Fruit fly (Drosophila melanogaster) whole organism, pupa: ENCODE results near the gene CG5697.

Experiments
- CG10348 ChIP-seq: fragments of 200-800 bp; sonication (Bioruptor generic); IDR thresholded peaks from 2 replicates; pipeline ENCODE4 v1.3.6; 2022; ENCODE audit warnings: missing biosample characterization, missing genetic modification characterization
- CG12605 ChIP-seq: fragments of 200-800 bp; sonication (Bioruptor generic); IDR thresholded peaks from 2 replicates; pipeline ENCODE4 v1.3.6; 2022; ENCODE audit warnings: missing biosample characterization, missing genetic modification characterization
- CG13204 ChIP-seq: fragments of 200-800 bp; sonication (Bioruptor generic); optimal IDR thresholded peaks from 2 replicates; lab custom pipeline; 2018; ENCODE audit warnings: missing biosample characterization, mild to moderate bottlenecking, missing genetic modification characterization, moderate library complexity
- CG14655 ChIP-seq: fragments of 200-800 bp; sonication (Bioruptor generic); optimal IDR thresholded peaks from 3 replicates; lab custom pipeline; 2017; ENCODE audit warnings: mild to moderate bottlenecking, missing biosample characterization, missing genetic modification reagents, missing genetic modification characterization
- CG15710 ChIP-seq: fragments of 200-800 bp; sonication (Bioruptor generic); optimal IDR thresholded peaks from 2 replicates; lab custom pipeline; 2018; ENCODE audit warnings: missing biosample characterization, mild to moderate bottlenecking, missing genetic modification characterization, moderate library complexity
- CG17806 ChIP-seq: fragments of 200-800 bp; sonication (Bioruptor generic); optimal IDR thresholded peaks from 2 replicates; lab custom pipeline; 2018; ENCODE audit warnings: missing biosample characterization, mild to moderate bottlenecking, missing genetic modification characterization, moderate library complexity
- CG32121 ChIP-seq: fragments of 200-800 bp; sonication (Bioruptor generic); IDR thresholded peaks from 2 replicates; pipeline ENCODE4 v1.3.6; 2022; ENCODE audit warnings: missing biosample characterization, missing genetic modification characterization
- CG34367 ChIP-seq: fragments of 200-800 bp; sonication (Bioruptor generic); optimal IDR thresholded peaks from 2 replicates; lab custom pipeline; 2018; ENCODE audit warnings: missing biosample characterization, mild to moderate bottlenecking, missing genetic modification characterization
- CG4496 ChIP-seq: fragments of 200-800 bp; sonication (Bioruptor generic); IDR thresholded peaks from 3 replicates; pipeline ENCODE4 v1.3.6; 2022; ENCODE audit warnings: missing biosample characterization, missing genetic modification characterization
- CG8159 ChIP-seq: fragments of 200-800 bp; sonication (Bioruptor generic); optimal IDR thresholded peaks from 3 replicates; lab custom pipeline; 2018; ENCODE audit warnings: missing biosample characterization, mild to moderate bottlenecking, missing genetic modification characterization, moderate library complexity
- CG8301 ChIP-seq: fragments of 200-800 bp; sonication (Bioruptor generic); optimal IDR thresholded peaks from 2 replicates; lab custom pipeline; 2018; ENCODE audit warnings: missing biosample characterization, mild to moderate bottlenecking, missing genetic modification characterization
- D1 ChIP-seq: fragments of 200-800 bp; sonication (Bioruptor generic); optimal IDR thresholded peaks from 2 replicates; lab custom pipeline; 2018; ENCODE audit warnings: missing biosample characterization, mild to moderate bottlenecking, missing genetic modification characterization, moderate library complexity
- EcR ChIP-seq: fragments of 200-800 bp; sonication (Bioruptor generic); optimal IDR thresholded peaks from 3 replicates; lab custom pipeline; 2019; ENCODE audit warnings: missing biosample characterization, missing genetic modification characterization, mild to moderate bottlenecking, moderate library complexity, missing genetic modification reagents
- Ets98B ChIP-seq: fragments of 200-800 bp; sonication (Bioruptor generic); IDR thresholded peaks from 2 replicates; pipeline ENCODE4 v1.3.6; 2022; ENCODE audit warnings: missing biosample characterization, missing genetic modification characterization
- Pif1A ChIP-seq: fragments of 200-800 bp; sonication (Bioruptor generic); optimal IDR thresholded peaks from 3 replicates; lab custom pipeline; 2016; ENCODE audit warnings: missing biosample characterization, missing genetic modification characterization
- Pif1B ChIP-seq: fragments of 200-800 bp; sonication (Bioruptor generic); optimal IDR thresholded peaks from 3 replicates; lab custom pipeline; 2016; ENCODE audit warnings: missing biosample characterization, missing genetic modification characterization
- Snoo ChIP-seq: fragments of 200-800 bp; sonication (Bioruptor generic); optimal IDR thresholded peaks from 3 replicates; lab custom pipeline; 2017; ENCODE audit warnings: missing biosample characterization, mild to moderate bottlenecking, missing genetic modification characterization, inconsistent platforms
- fd96Ca ChIP-seq: fragments of 200-800 bp; sonication (Bioruptor generic); IDR thresholded peaks from 3 replicates; pipeline ENCODE4 v1.3.6; 2022; ENCODE audit warnings: missing biosample characterization, missing genetic modification characterization
- gl ChIP-seq: fragments of 200-800 bp; sonication (Bioruptor generic); optimal IDR thresholded peaks from 2 replicates; lab custom pipeline; 2018; ENCODE audit warnings: missing biosample characterization, mild to moderate bottlenecking, missing genetic modification characterization
- rn ChIP-seq: fragments of 200-800 bp; sonication (Bioruptor generic); IDR thresholded peaks from 2 replicates; pipeline ENCODE4 v1.3.6; 2022; ENCODE audit warnings: missing biosample characterization, missing genetic modification characterization

Gene CG5697

DNA sequence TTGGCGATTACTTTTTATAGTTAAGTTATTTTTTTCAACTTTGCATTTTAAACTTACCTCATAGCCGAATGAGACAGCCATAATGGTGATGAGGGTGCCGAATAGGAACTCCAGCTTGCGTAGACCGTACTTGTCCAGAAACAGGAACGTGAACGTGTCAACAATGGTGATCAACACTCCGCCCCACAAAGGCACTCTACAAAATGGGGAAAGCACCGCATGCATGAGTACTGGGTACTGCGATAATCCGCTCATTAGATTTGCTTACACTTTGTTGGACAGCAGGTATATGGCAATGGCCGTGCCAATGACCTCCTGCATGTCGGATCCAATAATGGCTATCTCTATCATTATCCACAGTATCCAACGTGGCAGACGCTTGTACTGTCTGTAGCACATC is 41.8 kb downstream of the CG5697 start:
- TF ChIP-seq CG8301 (no peak), CG14655 (GFP tag; lab: Kevin White, UChicago) (no peak), fd96Ca (GFP tag; lab: Robert Waterston, UW) (no peak), EcR (GFP tag; lab: Kevin White, UChicago) (no peak), Pif1A (GFP tag; lab: Kevin White, UChicago) (no peak), Pif1B (GFP tag; lab: Kevin White, UChicago) (no peak), Snoo (tag; lab: Kevin White, UChicago) (no peak), D1 (tag; lab: Kevin White, UChicago) (no peak), CG32121 (GFP tag; lab: Robert Waterston, UW) (no peak), CG8159 (no peak), CG10348 (GFP tag; lab: Robert Waterston, UW) (no peak), CG13204 (GFP tag; lab: Kevin White, UChicago) (no peak), CG15710 (tag; lab: Kevin White, UChicago) (no peak), CG17806 (tag; lab: Kevin White, UChicago) (no peak), rn (GFP tag; lab: Robert Waterston, UW) (no peak), CG12605 (GFP tag; lab: Robert Waterston, UW) (no peak), CG4496 (GFP tag; lab: Robert Waterston, UW) (no peak), Ets98B (GFP tag; lab: Robert Waterston, UW) (no peak)
- TF ChIP-seq, all 21 proteins: peak for 0

DNA sequence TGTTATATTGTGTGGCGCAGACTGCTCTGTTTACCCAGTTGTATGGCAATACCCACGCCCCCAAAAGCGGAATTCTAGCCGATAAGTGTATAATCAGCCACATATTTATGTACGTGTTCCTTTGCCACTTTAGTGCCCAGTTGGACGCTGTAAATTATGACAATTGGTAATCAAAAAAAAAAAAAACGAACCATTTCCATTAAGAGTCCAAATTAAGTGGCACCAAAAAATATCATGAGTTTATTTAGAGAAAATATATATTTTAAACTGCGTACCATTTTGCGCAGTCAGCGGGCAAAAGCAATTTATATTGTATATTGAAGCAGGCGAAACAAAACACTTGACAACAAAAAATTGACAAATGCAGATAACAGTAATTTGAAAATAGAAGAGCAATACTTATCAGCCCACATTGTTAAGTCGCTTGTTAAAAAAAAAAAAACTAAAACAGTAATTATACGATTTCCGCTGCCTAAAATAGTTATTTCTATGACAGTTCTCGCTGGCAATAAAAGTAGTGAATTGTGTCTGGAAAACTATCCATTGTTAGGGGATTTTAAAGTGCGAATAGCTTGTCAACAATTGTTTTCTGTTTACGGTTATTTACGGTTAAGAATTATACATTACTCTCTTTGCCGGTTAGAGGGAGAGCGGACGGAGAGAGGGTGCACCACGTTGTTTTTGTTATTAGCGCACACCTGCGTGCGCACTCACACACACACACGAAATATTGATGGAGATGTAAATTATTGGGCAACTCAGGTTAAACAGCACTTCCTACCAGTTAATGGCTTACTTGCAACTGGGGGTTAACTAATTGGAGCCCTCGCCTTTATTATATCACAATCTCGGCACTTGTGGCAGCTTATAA is 44.0 kb downstream of the CG5697 start:
- TF ChIP-seq CG32121 (GFP tag; lab: Robert Waterston, UW), result no peak
- no peak for TF ChIP-seq EcR (GFP tag; lab: Kevin White, UChicago)
- TF ChIP-seq CG4496 (GFP tag; lab: Robert Waterston, UW), result no peak
- no peak for TF ChIP-seq CG13204 (GFP tag; lab: Kevin White, UChicago)
- no peak for TF ChIP-seq CG8301
- TF ChIP-seq gl (tag; lab: Kevin White, UChicago), result no peak
- TF ChIP-seq rn (GFP tag; lab: Robert Waterston, UW), result no peak
- no peak for TF ChIP-seq CG8159

DNA sequence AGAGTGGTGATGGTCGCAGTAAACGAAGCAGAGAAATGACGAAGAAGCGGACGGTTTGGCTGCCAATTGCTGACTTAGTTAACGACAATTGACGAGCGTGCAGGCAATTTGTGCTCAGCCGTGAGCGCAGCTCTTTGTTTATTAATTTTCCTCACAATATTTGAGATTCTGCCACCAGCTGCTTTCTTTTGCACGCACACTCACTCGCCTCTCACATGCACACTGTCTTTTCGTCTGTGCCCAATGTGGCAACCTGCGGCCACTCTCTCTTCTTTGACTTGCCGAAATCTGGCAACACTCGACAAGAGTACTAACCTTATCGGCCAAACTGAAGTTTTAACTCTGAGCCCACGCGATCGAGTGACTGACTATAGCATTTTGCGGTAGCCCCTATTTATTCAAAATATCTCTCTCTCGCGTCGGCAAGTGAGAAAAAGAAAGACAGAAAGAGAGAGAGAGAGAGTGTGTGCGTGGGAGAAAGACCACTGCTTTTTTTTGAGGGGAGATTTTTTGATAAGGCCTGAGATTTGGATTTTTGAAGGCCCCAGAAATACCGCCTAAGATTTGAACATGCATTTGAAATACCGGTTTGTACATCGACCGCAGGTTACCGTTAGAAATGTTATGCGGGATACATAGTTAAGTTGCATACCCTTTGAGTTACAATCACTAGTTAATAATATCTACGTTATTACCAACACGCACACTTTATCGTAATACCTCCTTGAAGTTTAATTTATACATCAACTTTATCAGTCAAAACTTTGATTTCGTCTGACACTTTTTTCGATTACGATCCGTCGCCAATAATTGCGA is 44.9 kb downstream of the CG5697 start, which contains the start of gene Mvl:
TSS of gene Mvl (minus strand) at position 371 of the 816 bp plus-strand sequence.
- TF ChIP-seq EcR (GFP tag; lab: Kevin White, UChicago) (peak; percentile 86), CG4496 (GFP tag; lab: Robert Waterston, UW) (peak; percentile 55; the same call in 2 of the 3 replicates), CG12605 (GFP tag; lab: Robert Waterston, UW) (0 out of 2 replicates have a peak, but pooled peaks have one; percentile 12), CG8159 (no peak), D1 (tag; lab: Kevin White, UChicago) (no peak), Ets98B (GFP tag; lab: Robert Waterston, UW) (peak; percentile 41; the same call in 1 of the 2 replicates)
- TF ChIP-seq, all 21 proteins: peak for 4

DNA sequence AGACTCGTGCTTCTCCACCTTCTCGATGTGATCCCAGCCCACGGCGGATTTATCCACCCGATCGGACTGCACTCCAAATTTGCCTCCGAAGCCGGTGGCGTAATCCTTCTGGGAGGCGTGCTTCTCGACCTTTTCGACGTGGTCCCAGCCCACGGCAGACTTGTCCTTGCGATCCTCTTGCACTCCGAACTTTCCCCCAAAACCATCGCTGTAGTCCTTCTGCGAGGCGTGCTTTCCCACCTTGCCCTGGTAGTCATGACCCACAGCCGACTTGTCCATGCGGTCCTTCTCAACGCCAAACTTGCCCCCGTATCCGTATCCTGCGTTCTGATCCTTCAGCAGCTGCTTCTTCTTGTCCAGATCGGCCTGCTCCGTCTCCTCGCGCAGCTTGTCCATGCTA is 47.7 kb downstream of the CG5697 start:
- TF ChIP-seq EcR (GFP tag; lab: Kevin White, UChicago) (no peak), CG17806 (tag; lab: Kevin White, UChicago) (no peak)

DNA sequence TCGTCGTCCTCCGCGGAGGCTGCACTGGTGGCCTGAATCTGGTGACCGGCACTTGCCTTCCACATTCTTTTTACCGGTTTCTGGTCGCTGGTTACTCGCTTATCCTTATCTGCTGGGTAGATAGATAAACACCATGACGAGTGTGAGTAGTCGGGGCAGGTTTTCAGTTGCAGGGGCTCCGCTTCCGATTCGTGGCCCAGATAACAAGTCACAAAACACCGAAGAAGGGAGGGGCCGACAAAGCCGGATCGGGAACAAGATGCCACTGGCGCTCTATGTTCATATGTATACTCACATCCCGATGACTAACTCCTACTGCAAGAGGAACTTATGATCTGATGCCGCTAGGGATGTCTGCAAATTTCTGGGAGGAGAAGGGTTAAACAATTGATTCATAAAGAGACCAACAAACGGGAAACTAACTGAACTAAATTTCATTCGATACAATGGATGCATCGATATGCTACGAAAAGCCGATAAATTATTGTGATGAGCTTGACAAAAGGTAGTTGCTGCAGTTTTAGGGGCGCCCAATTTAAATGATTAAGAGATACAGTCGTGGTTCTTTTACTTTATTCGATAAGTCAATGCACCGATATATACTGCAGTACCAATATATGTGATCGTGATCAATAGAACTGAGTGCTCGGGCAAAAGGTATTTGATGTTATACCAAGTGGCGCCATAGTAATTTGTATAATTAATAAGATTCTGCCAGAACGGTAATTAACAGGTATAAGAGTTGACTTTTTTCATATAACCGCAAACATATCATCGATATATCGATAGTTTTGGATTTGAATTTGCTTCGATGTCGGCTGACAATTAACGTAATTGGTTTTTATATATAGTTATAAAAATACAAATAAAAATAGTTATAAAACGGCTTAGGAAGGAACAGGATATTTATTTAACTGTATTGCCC is 48.5 kb downstream of the CG5697 start, which contains the start of gene Cortactin:
TSS of gene Cortactin (minus strand) at position 472 of the 925 bp plus-strand sequence.
- TF ChIP-seq EcR (GFP tag; lab: Kevin White, UChicago) (peak; percentile 41), D1 (tag; lab: Kevin White, UChicago) (no peak)

DNA sequence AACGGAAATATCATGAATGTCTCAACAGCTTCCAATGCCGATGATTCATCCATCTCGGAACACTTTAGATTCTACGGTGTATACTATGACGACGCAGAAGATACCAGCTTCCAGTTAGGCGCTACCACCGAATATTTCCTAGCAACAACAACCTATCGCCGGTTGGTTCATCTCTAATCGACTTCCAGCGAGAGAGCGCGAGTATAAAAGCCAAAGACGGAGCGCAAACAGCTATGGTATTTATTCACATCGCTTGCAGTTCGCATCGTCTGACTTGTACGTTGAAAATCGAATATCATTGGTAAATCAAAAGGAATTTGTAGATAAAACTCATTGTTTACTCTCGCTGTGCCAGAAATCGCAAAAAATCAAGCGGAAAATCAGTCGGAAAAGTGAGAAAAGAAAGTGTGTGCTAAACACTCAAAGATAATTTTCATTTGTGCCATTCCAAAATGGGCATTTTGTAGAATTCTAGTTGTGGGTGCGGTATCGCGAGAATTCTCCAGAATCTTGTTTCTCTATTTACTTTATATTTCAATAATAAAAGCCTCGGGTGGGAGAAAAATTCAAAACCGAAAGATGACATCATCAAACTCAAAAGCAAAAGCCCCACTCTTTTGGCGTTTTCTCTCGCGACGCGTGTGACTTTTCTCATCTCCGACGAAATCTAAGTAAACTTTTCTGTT is 49.4 kb downstream of the CG5697 start, which contains the start of gene AnxB9:
TSS of gene AnxB9 (plus strand) at position 232 of the 686 bp plus-strand sequence.
- TF ChIP-seq rn (GFP tag; lab: Robert Waterston, UW) (no peak), Ets98B (GFP tag; lab: Robert Waterston, UW) (peak; percentile 47), CG15710 (tag; lab: Kevin White, UChicago) (peak; percentile 3), CG4496 (GFP tag; lab: Robert Waterston, UW) (peak; percentile 56; the same call in 1 of the 3 replicates), Pif1B (GFP tag; lab: Kevin White, UChicago) (peak; percentile 25), D1 (tag; lab: Kevin White, UChicago) (no peak), CG8159 (no peak), Snoo (tag; lab: Kevin White, UChicago) (peak; percentile 12), CG32121 (GFP tag; lab: Robert Waterston, UW) (peak; percentile 51; the same call in 1 of the 2 replicates), EcR (GFP tag; lab: Kevin White, UChicago) (peak; percentile 3), CG12605 (GFP tag; lab: Robert Waterston, UW) (peak; percentile 51; the same call in 1 of the 2 replicates), CG10348 (GFP tag; lab: Robert Waterston, UW) (no peak), fd96Ca (GFP tag; lab: Robert Waterston, UW) (no peak), CG34367 (tag; lab: Kevin White, UChicago) (no peak), Pif1A (GFP tag; lab: Kevin White, UChicago) (peak; percentile 32), CG17806 (tag; lab: Kevin White, UChicago) (peak; percentile 4)
- TF ChIP-seq, all 21 proteins: peak for 10
